Worm (Caenorhabditis elegans) whole organism, L2 larva: ENCODE results near the gene F45E1.2.

Source experiments
- C34F6.9 ChIP-seq: fragments of 150-350 bp; optimal IDR thresholded peaks from 2 replicates; lab custom pipeline; 2014; ENCODE audit warnings: missing biosample characterization, missing genetic modification characterization
- F13H6.1 ChIP-seq: sonication (generic microtip); optimal IDR thresholded peaks from 2 replicates; lab custom pipeline; 2016; ENCODE audit warnings: missing genetic modification characterization, missing compliant biosample characterization
- ZK546.5 ChIP-seq: sonication (generic microtip); optimal IDR thresholded peaks from 2 replicates; lab custom pipeline; 2017; ENCODE audit warnings: missing biosample characterization, missing genetic modification characterization
- alr-1 ChIP-seq: fragments of 150-350 bp; optimal IDR thresholded peaks from 2 replicates; lab custom pipeline; 2014; ENCODE audit warnings: missing biosample characterization, missing genetic modification characterization
- aly-2 ChIP-seq: fragments of 150-350 bp; optimal IDR thresholded peaks from 2 replicates; lab custom pipeline; 2014; ENCODE audit warnings: missing biosample characterization, missing genetic modification characterization
- ama-1 ChIP-seq: fragments of 150-350 bp; optimal IDR thresholded peaks from 2 replicates; lab custom pipeline; 2018; ENCODE audit warnings: inconsistent platforms
- ceh-82 ChIP-seq: fragments of 150-350 bp; optimal IDR thresholded peaks from 2 replicates; lab custom pipeline; 2014; ENCODE audit warnings: missing biosample characterization, missing genetic modification characterization
- crh-2 ChIP-seq: sonication (generic microtip); optimal IDR thresholded peaks from 2 replicates; lab custom pipeline; 2017; ENCODE audit warnings: missing biosample characterization, missing genetic modification characterization
- dmd-4 ChIP-seq: sonication (generic microtip); optimal IDR thresholded peaks from 2 replicates; lab custom pipeline; 2017; ENCODE audit warnings: missing biosample characterization, missing genetic modification characterization
- egl-27 ChIP-seq: sonication (generic microtip); optimal IDR thresholded peaks from 3 replicates; lab custom pipeline; 2017; ENCODE audit warnings: missing biosample characterization, missing genetic modification reagents, missing genetic modification characterization
- elt-1 ChIP-seq: fragments of 150-350 bp; optimal IDR thresholded peaks from 2 replicates; lab custom pipeline; 2014; ENCODE audit warnings: missing biosample characterization, missing genetic modification characterization
- elt-3 ChIP-seq: sonication (generic microtip); optimal IDR thresholded peaks from 2 replicates; lab custom pipeline; 2017; ENCODE audit warnings: missing biosample characterization, missing genetic modification characterization
- fos-1 ChIP-seq: fragments of 150-350 bp; optimal IDR thresholded peaks from 2 replicates; lab custom pipeline; 2014; ENCODE audit warnings: missing biosample characterization, missing genetic modification characterization
- gmeb-1 ChIP-seq: fragments of 150-350 bp; optimal IDR thresholded peaks from 2 replicates; lab custom pipeline; 2014; ENCODE audit warnings: missing biosample characterization, missing genetic modification characterization
- lin-13 ChIP-seq: fragments of 150-350 bp; optimal IDR thresholded peaks from 2 replicates; lab custom pipeline; 2014; ENCODE audit warnings: missing biosample characterization, missing genetic modification reagents, missing genetic modification characterization
- lin-39 ChIP-seq: fragments of 150-350 bp; optimal IDR thresholded peaks from 2 replicates; lab custom pipeline; 2014; ENCODE audit warnings: missing biosample characterization, missing genetic modification reagents, missing genetic modification characterization
- lsy-2 ChIP-seq, 2 experiments: fragments of 150-350 bp in 1 of 2; sonication (generic microtip) in 1 of 2; optimal IDR thresholded peaks; 2 replicates each; lab custom pipeline; 2014 to 2017; ENCODE audit warnings: missing biosample characterization in 2 of 2, missing genetic modification characterization in 2 of 2
- mab-5 ChIP-seq: fragments of 150-350 bp; optimal IDR thresholded peaks from 2 replicates; lab custom pipeline; 2014; ENCODE audit warnings: missing biosample characterization, missing genetic modification characterization
- nhr-10 ChIP-seq: sonication (generic microtip); optimal IDR thresholded peaks from 2 replicates; lab custom pipeline; 2017; ENCODE audit warnings: missing biosample characterization, missing genetic modification characterization
- nhr-129 ChIP-seq: fragments of 150-350 bp; optimal IDR thresholded peaks from 2 replicates; lab custom pipeline; 2014; ENCODE audit warnings: missing biosample characterization, missing genetic modification characterization
- nhr-21 ChIP-seq: fragments of 150-350 bp; optimal IDR thresholded peaks from 2 replicates; lab custom pipeline; 2014; ENCODE audit warnings: missing biosample characterization, missing genetic modification characterization
- nhr-23 ChIP-seq: fragments of 150-350 bp; optimal IDR thresholded peaks from 2 replicates; lab custom pipeline; 2014; ENCODE audit warnings: missing biosample characterization, missing genetic modification reagents, missing genetic modification characterization
- nhr-237 ChIP-seq: fragments of 150-350 bp; optimal IDR thresholded peaks from 2 replicates; lab custom pipeline; 2014; ENCODE audit warnings: missing biosample characterization, missing genetic modification characterization
- nhr-25 ChIP-seq: fragments of 150-350 bp; sonication (generic microtip); optimal IDR thresholded peaks from 3 replicates; lab custom pipeline; 2014; ENCODE audit warnings: missing biosample characterization, missing genetic modification characterization
- nhr-6 ChIP-seq: fragments of 150-350 bp; optimal IDR thresholded peaks from 2 replicates; lab custom pipeline; 2014; ENCODE audit warnings: missing biosample characterization, missing genetic modification characterization
- peb-1 ChIP-seq: fragments of 150-350 bp; optimal IDR thresholded peaks from 2 replicates; lab custom pipeline; 2014; ENCODE audit warnings: missing biosample characterization, missing genetic modification characterization
- sem-4 ChIP-seq: fragments of 150-350 bp; optimal IDR thresholded peaks from 2 replicates; lab custom pipeline; 2014; ENCODE audit warnings: missing biosample characterization, missing genetic modification reagents, missing genetic modification characterization
- skn-1 ChIP-seq: sonication (generic microtip); optimal IDR thresholded peaks from 2 replicates; lab custom pipeline; 2017; ENCODE audit warnings: missing biosample characterization, missing genetic modification characterization
- sma-3 ChIP-seq: sonication (generic microtip); optimal IDR thresholded peaks from 2 replicates; lab custom pipeline; 2016; ENCODE audit warnings: missing genetic modification reagents, missing genetic modification characterization, missing compliant biosample characterization
- sma-9 ChIP-seq, 2 experiments: fragments of 150-350 bp in 1 of 2; sonication (generic microtip) in 1 of 2; optimal IDR thresholded peaks; 2 replicates each; lab custom pipeline; 2014 to 2016; ENCODE audit warnings: missing genetic modification characterization in 2 of 2, mild to moderate bottlenecking in 1 of 2, missing biosample characterization in 1 of 2, missing compliant biosample characterization in 1 of 2, missing genetic modification reagents in 1 of 2, moderate library complexity in 1 of 2
- snpc-4 ChIP-seq: fragments of 150-350 bp; optimal IDR thresholded peaks from 2 replicates; lab custom pipeline; 2014; ENCODE audit warnings: missing biosample characterization, missing genetic modification characterization
- unc-39 ChIP-seq: fragments of 150-350 bp; optimal IDR thresholded peaks from 2 replicates; lab custom pipeline; 2014; ENCODE audit warnings: missing biosample characterization, missing genetic modification characterization
- unc-55 ChIP-seq: fragments of 150-350 bp; sonication (generic microtip); optimal IDR thresholded peaks from 3 replicates; lab custom pipeline; 2014; ENCODE audit warnings: missing biosample characterization, missing genetic modification reagents, missing genetic modification characterization
- unc-62 ChIP-seq: fragments of 150-350 bp; optimal IDR thresholded peaks from 2 replicates; lab custom pipeline; 2014; ENCODE audit warnings: missing biosample characterization, missing genetic modification reagents, missing genetic modification characterization
- zag-1 ChIP-seq: fragments of 150-350 bp; optimal IDR thresholded peaks from 2 replicates; lab custom pipeline; 2014; ENCODE audit warnings: missing biosample characterization, missing genetic modification characterization
- ztf-1 ChIP-seq: fragments of 200-800 bp; sonication (Bioruptor generic); conservative IDR thresholded peaks from 2 replicates; pipeline ENCODE4 v1.3.6; 2022; ENCODE audit warnings: missing genetic modification characterization, missing compliant biosample characterization
- ztf-11 ChIP-seq: sonication (generic microtip); optimal IDR thresholded peaks from 2 replicates; lab custom pipeline; 2017; ENCODE audit warnings: missing biosample characterization, missing genetic modification characterization
- ztf-4 ChIP-seq: fragments of 150-350 bp; optimal IDR thresholded peaks from 2 replicates; lab custom pipeline; 2014; ENCODE audit warnings: missing biosample characterization, missing genetic modification characterization

Gene F45E1.2

DNA sequence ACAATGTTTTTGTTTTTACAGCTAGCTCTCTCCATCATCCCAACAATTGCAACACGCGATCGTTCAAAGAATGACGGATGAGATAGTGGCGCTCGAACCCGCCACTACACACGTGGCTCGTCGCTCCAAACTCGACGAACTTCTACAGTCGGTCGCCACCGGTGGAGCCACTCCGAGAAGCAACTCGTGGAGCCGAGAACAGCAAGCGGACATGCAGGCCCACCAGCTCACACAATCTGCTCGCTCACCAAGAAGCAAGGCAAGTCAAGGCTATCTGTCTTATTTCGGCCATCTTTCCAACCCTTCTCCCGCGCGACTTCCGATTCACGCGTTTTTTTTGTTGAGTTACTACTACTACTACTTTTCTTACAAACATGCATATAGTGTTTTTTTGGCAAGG is at the start of gene F45E1.2, which contains the start of gene F45E1.1:
TSS of gene F45E1.2 (plus strand) at position 71 of the 400 bp plus-strand sequence.
TSS of gene F45E1.1 (plus strand) at position 20 of the 400 bp plus-strand sequence.
- no peak for TF ChIP-seq lin-39 (tag; lab: Kevin White, UChicago)
- TF ChIP-seq F13H6.1, result no peak
- no peak for TF ChIP-seq nhr-25 (tag; lab: Kevin White, UChicago)
- TF ChIP-seq aly-2 (tag; lab: Kevin White, UChicago), result no peak
- no peak for TF ChIP-seq nhr-21
- no peak for TF ChIP-seq zag-1 (tag; lab: Kevin White, UChicago)
- no peak for TF ChIP-seq lsy-2 (tag; optimal IDR thresholded peaks at IDR 0.05; lab: Kevin White, UChicago)
- no peak for TF ChIP-seq elt-1 (tag; lab: Kevin White, UChicago)
- no peak for TF ChIP-seq alr-1 (tag; lab: Kevin White, UChicago)
- TF ChIP-seq snpc-4 (tag; lab: Kevin White, UChicago), result no peak
- TF ChIP-seq sma-3, result no peak
- no peak for TF ChIP-seq unc-62 (GFP tag; lab: Kevin White, UChicago)
- no peak for TF ChIP-seq unc-55
- no peak for TF ChIP-seq dmd-4 (tag; lab: Kevin White, UChicago)
- TF ChIP-seq, all 48 proteins: peak for 0

DNA sequence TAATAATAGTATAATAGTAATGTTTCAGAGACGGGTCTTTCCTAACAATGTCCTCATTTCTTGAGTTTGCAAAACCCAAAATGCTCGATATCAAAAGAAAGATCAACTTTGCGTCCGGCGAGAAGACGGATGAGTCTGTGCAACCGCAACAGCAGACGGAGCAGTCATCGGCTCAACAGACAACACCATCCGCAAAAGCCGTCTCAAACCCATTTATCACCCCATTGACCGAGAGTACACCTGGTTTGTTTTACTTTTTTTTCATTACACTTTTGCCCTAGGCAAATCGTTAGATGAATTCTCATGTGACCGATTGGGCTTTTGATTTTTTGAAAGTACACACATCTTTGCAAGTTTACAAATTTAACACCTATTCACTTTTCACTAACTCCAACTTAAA is 49.2 kb upstream of the F45E1.2 start, which contains the start of gene dct-1:
TSS of gene dct-1 (plus strand) at position 27 of the 400 bp plus-strand sequence.
- peak; percentile 49 for TF ChIP-seq ama-1 (lab: Kevin White, UChicago)
- TF ChIP-seq lsy-2 (tag; optimal IDR thresholded peaks at IDR 0.05; lab: Kevin White, UChicago), result peak in 1 of 2 experiments; percentile 31
- TF ChIP-seq C34F6.9 (tag; lab: Kevin White, UChicago), result no peak
- no peak for TF ChIP-seq elt-1 (tag; lab: Kevin White, UChicago)
- peak; percentile 23 for TF ChIP-seq mab-5
- no peak for TF ChIP-seq elt-3 (tag; lab: Kevin White, UChicago)
- no peak for TF ChIP-seq lin-13
- no peak for TF ChIP-seq unc-39 (tag; lab: Kevin White, UChicago)
- TF ChIP-seq sma-3, result no peak
- peak; percentile 22 for TF ChIP-seq F13H6.1
- no peak for TF ChIP-seq fos-1 (tag; lab: Kevin White, UChicago)
- TF ChIP-seq nhr-10 (tag; lab: Kevin White, UChicago), result no peak
- no peak for TF ChIP-seq ztf-1 (GFP tag; lab: Robert Waterston, UW)
- TF ChIP-seq unc-55, result no peak
- TF ChIP-seq unc-62 (GFP tag; lab: Kevin White, UChicago), result no peak
- peak; percentile 58 for TF ChIP-seq nhr-129 (tag; lab: Kevin White, UChicago)
- no peak for TF ChIP-seq sma-9 (GFP tag; optimal IDR thresholded peaks at IDR 0.05; lab: Kevin White, UChicago)
- no peak for TF ChIP-seq sma-9 (tag; optimal IDR thresholded peaks at IDR 0.05; lab: Kevin White, UChicago)
- TF ChIP-seq sem-4, result peak; percentile 9
- no peak for TF ChIP-seq nhr-21
- TF ChIP-seq skn-1 (tag; lab: Kevin White, UChicago), result no peak
- TF ChIP-seq ceh-82 (tag; lab: Kevin White, UChicago), result no peak

DNA sequence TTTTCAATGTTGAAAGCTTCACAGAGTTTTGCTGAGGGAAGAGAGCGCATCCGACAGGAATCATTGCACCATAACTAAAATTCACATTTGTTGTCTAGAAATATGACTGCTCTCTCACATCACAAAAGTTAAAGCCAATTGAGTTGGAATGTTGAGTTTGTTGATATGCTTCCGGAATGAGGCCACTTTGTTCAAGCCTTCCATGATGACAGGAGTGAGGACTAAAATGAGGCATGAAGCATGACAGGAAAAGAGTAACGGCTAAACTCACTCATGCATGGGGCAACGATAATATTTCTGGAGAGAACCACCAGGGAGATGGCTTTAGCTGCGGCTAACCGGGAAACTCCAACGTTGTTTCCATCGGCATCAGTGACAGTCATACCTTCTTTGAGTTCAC is 47.1 kb upstream of the F45E1.2 start:
- TF ChIP-seq nhr-129 (tag; lab: Kevin White, UChicago), result peak; percentile 31
- TF ChIP-seq ZK546.5 (tag; lab: Kevin White, UChicago), result no peak
- TF ChIP-seq, all 48 proteins: peak for 1

DNA sequence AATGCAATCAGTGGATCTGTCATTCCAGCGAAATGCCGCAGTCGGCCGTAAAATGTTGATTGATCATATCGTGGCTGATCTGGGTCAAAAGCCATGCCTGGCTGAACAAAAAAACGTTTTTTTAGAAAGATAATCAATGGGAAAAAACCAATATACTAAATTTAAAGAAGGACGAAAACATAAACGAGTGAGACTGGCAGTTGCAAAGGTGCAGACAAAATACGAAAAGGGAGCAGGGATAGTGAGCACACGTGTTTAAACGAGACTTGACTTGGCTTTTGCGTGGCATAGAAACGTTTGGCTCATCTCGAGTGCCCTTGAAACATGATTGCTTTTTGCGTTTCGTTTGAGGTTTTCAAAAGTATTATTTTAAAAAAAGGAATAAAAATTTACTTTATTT is 45.3 kb upstream of the F45E1.2 start, which contains the start of gene sfxn-2:
TSS of gene sfxn-2 (minus strand) at position 101 of the 400 bp plus-strand sequence.
- TF ChIP-seq lin-13 (no peak), mab-5 (no peak), ceh-82 (tag; lab: Kevin White, UChicago) (no peak), unc-39 (tag; lab: Kevin White, UChicago) (no peak), sem-4 (no peak), ztf-11 (tag; lab: Kevin White, UChicago) (no peak), ZK546.5 (tag; lab: Kevin White, UChicago) (no peak), nhr-6 (no peak), fos-1 (tag; lab: Kevin White, UChicago) (no peak)

DNA sequence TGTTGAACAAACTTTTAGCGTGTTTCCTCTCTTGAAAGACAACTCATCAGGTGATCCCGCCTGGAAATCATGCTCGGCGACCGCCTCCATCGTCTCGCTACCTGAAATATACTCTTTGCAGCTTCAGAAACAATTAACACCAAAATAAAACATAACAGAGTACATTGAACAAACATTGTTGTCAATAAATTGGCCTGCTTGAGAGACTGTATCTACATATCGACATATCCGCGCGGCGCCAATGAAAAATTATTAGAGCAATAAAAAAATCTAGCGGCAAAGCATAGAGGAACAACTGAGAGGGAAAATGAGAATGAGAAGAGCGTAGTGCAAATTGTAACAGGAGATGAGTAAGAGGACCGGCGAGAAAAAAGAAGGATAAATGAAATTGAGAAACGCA is 41.9 kb upstream of the F45E1.2 start, which contains the start of gene sem-5:
TSS of gene sem-5 (minus strand) at position 101 of the 400 bp plus-strand sequence.
- TF ChIP-seq nhr-237 (tag; lab: Kevin White, UChicago), result no peak
- no peak for TF ChIP-seq zag-1 (tag; lab: Kevin White, UChicago)

DNA sequence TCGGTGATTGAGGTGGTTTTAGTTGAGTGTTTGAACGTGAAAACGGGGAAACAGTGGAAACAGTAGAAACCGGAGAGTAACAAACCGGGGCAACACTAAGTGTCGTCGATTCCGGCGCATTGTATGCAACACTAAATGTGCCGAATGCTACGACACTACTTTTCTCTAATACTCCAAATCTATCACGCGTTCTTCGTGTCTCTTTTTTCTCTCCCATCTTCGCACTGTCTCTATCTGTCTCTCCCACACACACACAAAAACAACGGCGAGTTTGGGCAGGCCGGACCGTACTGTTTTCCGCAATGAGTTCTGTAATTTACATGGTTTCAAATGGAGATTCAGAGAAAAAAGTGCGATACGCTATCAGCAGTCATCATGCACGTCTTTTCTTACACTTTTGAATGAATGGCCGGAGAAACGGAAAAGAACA is 41.5 kb upstream of the F45E1.2 start:
- TF ChIP-seq gmeb-1, result peak; percentile 28
- peak; percentile 47 for TF ChIP-seq nhr-10 (tag; lab: Kevin White, UChicago)
- peak; percentile 2 for TF ChIP-seq egl-27 (tag; lab: Kevin White, UChicago)
- TF ChIP-seq snpc-4 (tag; lab: Kevin White, UChicago), result no peak
- TF ChIP-seq sma-9 (GFP tag; optimal IDR thresholded peaks at IDR 0.05; lab: Kevin White, UChicago), result peak; percentile 78
- no peak for TF ChIP-seq sma-9 (tag; optimal IDR thresholded peaks at IDR 0.05; lab: Kevin White, UChicago)
- TF ChIP-seq lsy-2 (tag; optimal IDR thresholded peaks at IDR 0.05; lab: Kevin White, UChicago), result peak in 1 of 2 experiments; percentile 40
- TF ChIP-seq lin-39 (tag; lab: Kevin White, UChicago), result no peak
- TF ChIP-seq fos-1 (tag; lab: Kevin White, UChicago), result peak; percentile 91
- peak; percentile 74 for TF ChIP-seq crh-2
- TF ChIP-seq nhr-21, result peak; percentile 49
- TF ChIP-seq ZK546.5 (tag; lab: Kevin White, UChicago), result no peak
- peak; percentile 46 for TF ChIP-seq nhr-25 (tag; lab: Kevin White, UChicago)
- TF ChIP-seq skn-1 (tag; lab: Kevin White, UChicago), result peak; percentile 46
- no peak for TF ChIP-seq peb-1 (tag; lab: Kevin White, UChicago)
- no peak for TF ChIP-seq lin-13
- no peak for TF ChIP-seq nhr-237 (tag; lab: Kevin White, UChicago)
- TF ChIP-seq ztf-4, result no peak
- no peak for TF ChIP-seq ceh-82 (tag; lab: Kevin White, UChicago)
- no peak for TF ChIP-seq unc-62 (GFP tag; lab: Kevin White, UChicago)
- TF ChIP-seq F13H6.1, result peak; percentile 82
- TF ChIP-seq elt-1 (tag; lab: Kevin White, UChicago), result no peak
- TF ChIP-seq ama-1 (lab: Kevin White, UChicago), result no peak
- no peak for TF ChIP-seq ztf-11 (tag; lab: Kevin White, UChicago)
- TF ChIP-seq nhr-129 (tag; lab: Kevin White, UChicago), result peak; percentile 73
- TF ChIP-seq nhr-23, result no peak
